Worm (Caenorhabditis elegans): ENCODE measurements around the gene egl-4.

DNA sequence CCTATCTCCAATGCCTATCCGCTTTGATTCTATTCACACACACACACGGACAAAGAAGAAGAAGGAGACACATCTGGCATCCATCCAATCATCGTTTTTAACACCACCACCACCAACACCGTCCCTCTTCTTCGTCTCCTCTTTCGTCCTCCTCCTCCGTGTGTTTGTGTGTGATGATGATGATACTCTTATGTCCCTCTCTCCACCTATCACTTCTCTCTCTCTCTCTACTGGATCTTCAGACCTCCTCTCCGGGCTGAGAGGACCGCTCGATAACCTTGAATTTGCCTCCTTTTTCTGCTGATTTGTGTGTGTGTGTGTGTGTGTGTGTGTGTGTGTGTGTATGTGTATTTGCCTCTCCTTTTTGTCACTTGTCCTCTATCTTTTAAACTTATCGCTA lies 53.1 kb downstream of the egl-4 start:
- no peak for TF ChIP-seq ceh-9 (tag; optimal IDR thresholded peaks at IDR 0.05)
- no peak for TF ChIP-seq C38D4.7 (GFP tag; optimal IDR thresholded peaks at IDR 0.05)
- TF ChIP-seq elt-2 (tag; optimal IDR thresholded peaks at IDR 0.05) = no peak
- no peak for TF ChIP-seq syd-9 (tag; optimal IDR thresholded peaks at IDR 0.05)
- no peak for TF ChIP-seq ama-1 (optimal IDR thresholded peaks at IDR 0.05)
- no peak for TF ChIP-seq ceh-6 (GFP tag; optimal IDR thresholded peaks at IDR 0.05)
- TF ChIP-seq pros-1 (tag; optimal IDR thresholded peaks at IDR 0.05) = no peak
